Fruit fly (Drosophila melanogaster) whole organism, embryonic: ENCODE measurements around the gene CG43156.
A peak's percentile ranks its signal among the peaks of the same experiment; 100 is the strongest.

Source experiments
- Abd-B ChIP-seq: fragments of 200-800 bp; sonication (Bioruptor generic); optimal IDR thresholded peaks from 2 replicates; lab custom pipeline; 2018; ENCODE audit warnings: missing biosample characterization, mild to moderate bottlenecking, missing genetic modification characterization, moderate library complexity
- BtbVII ChIP-seq: fragments of 200-800 bp; sonication (Bioruptor generic); optimal IDR thresholded peaks from 3 replicates; lab custom pipeline; 2017; ENCODE audit warnings: missing biosample characterization, mild to moderate bottlenecking, missing genetic modification characterization
- CG12155 ChIP-seq: fragments of 200-800 bp; sonication (Bioruptor generic); optimal IDR thresholded peaks from 3 replicates; lab custom pipeline; 2016; ENCODE audit warnings: missing biosample characterization, missing genetic modification characterization
- CG12942 ChIP-seq: fragments of 200-800 bp; sonication (Bioruptor generic); optimal IDR thresholded peaks from 3 replicates; lab custom pipeline; 2016; ENCODE audit warnings: missing biosample characterization, missing genetic modification characterization
- CG13287 ChIP-seq: fragments of 200-800 bp; sonication (Bioruptor generic); IDR thresholded peaks from 2 replicates; pipeline ENCODE4 v1.3.6; 2022; ENCODE audit warnings: missing biosample characterization, missing genetic modification characterization; ENCODE audit not compliant: partially characterized antibody
- CG13296 ChIP-seq: fragments of 200-800 bp; sonication (Bioruptor generic); optimal IDR thresholded peaks from 3 replicates; lab custom pipeline; 2018; ENCODE audit warnings: missing biosample characterization, mild to moderate bottlenecking, missing genetic modification characterization
- CG13894 ChIP-seq: fragments of 200-800 bp; sonication (Bioruptor generic); optimal IDR thresholded peaks from 3 replicates; lab custom pipeline; 2018; ENCODE audit warnings: missing biosample characterization, mild to moderate bottlenecking, missing genetic modification characterization, moderate library complexity
- CG17359 ChIP-seq: fragments of 200-800 bp; sonication (Bioruptor generic); optimal IDR thresholded peaks from 3 replicates; lab custom pipeline; 2018; ENCODE audit warnings: missing biosample characterization, mild to moderate bottlenecking, missing genetic modification characterization, moderate library complexity
- CG17385 ChIP-seq: fragments of 200-800 bp; sonication (Bioruptor generic); optimal IDR thresholded peaks from 3 replicates; lab custom pipeline; 2018; ENCODE audit warnings: missing biosample characterization, mild to moderate bottlenecking, missing genetic modification characterization
- CG1792 ChIP-seq: fragments of 200-800 bp; sonication (Bioruptor generic); optimal IDR thresholded peaks from 2 replicates; lab custom pipeline; 2016; ENCODE audit warnings: missing biosample characterization, missing genetic modification characterization
- CG30403 ChIP-seq: fragments of 200-800 bp; sonication (Bioruptor generic); optimal IDR thresholded peaks from 3 replicates; lab custom pipeline; 2016; ENCODE audit warnings: missing biosample characterization, missing genetic modification characterization
- CG32767 ChIP-seq: fragments of 200-800 bp; sonication (Bioruptor generic); IDR thresholded peaks from 2 replicates; pipeline ENCODE4 v1.3.6; 2022; ENCODE audit warnings: missing biosample characterization, missing genetic modification characterization
- CG3281 ChIP-seq: fragments of 200-800 bp; sonication (Bioruptor generic); optimal IDR thresholded peaks from 3 replicates; lab custom pipeline; 2017; ENCODE audit warnings: missing biosample characterization, mild to moderate bottlenecking, missing genetic modification characterization
- CG3995 ChIP-seq: fragments of 200-800 bp; sonication (Bioruptor generic); optimal IDR thresholded peaks from 3 replicates; lab custom pipeline; 2016; ENCODE audit warnings: missing biosample characterization, missing genetic modification characterization
- CG4617 ChIP-seq: fragments of 200-800 bp; sonication (Bioruptor generic); optimal IDR thresholded peaks from 3 replicates; lab custom pipeline; 2016; ENCODE audit warnings: missing biosample characterization, missing genetic modification characterization, borderline replicate concordance
- CG4820 ChIP-seq: fragments of 200-800 bp; sonication (Bioruptor generic); optimal IDR thresholded peaks from 3 replicates; lab custom pipeline; 2016; ENCODE audit warnings: missing biosample characterization, missing genetic modification characterization
- CG6683 ChIP-seq: fragments of 200-800 bp; sonication (Bioruptor generic); optimal IDR thresholded peaks from 2 replicates; lab custom pipeline; 2017; ENCODE audit warnings: missing biosample characterization, mild to moderate bottlenecking, missing genetic modification characterization, missing genetic modification reagents
- CG6689 ChIP-seq: fragments of 200-800 bp; sonication (Bioruptor generic); IDR thresholded peaks from 2 replicates; pipeline ENCODE4 v1.3.6; 2022; ENCODE audit warnings: missing biosample characterization, missing genetic modification characterization
- CG7271 ChIP-seq: fragments of 200-800 bp; sonication (Bioruptor generic); optimal IDR thresholded peaks from 2 replicates; lab custom pipeline; 2018; ENCODE audit warnings: missing biosample characterization, mild to moderate bottlenecking, missing genetic modification characterization, moderate library complexity
- CG7839 ChIP-seq: fragments of 200-800 bp; sonication (Bioruptor generic); optimal IDR thresholded peaks from 3 replicates; lab custom pipeline; 2018; ENCODE audit warnings: missing biosample characterization, mild to moderate bottlenecking, missing genetic modification characterization, moderate library complexity
- CG9437 ChIP-seq: fragments of 200-800 bp; sonication (Bioruptor generic); optimal IDR thresholded peaks from 2 replicates; lab custom pipeline; 2018; ENCODE audit warnings: missing biosample characterization, mild to moderate bottlenecking, missing genetic modification characterization
- Chrac-16 ChIP-seq: fragments of 200-800 bp; sonication (Bioruptor generic); optimal IDR thresholded peaks from 3 replicates; lab custom pipeline; 2016; ENCODE audit warnings: missing biosample characterization, missing genetic modification characterization
- D19B ChIP-seq: fragments of 200-800 bp; sonication (Bioruptor generic); optimal IDR thresholded peaks from 2 replicates; lab custom pipeline; 2017; ENCODE audit warnings: missing biosample characterization, mild to moderate bottlenecking, missing genetic modification characterization
- Dbx ChIP-seq: fragments of 200-800 bp; sonication (Bioruptor generic); IDR thresholded peaks from 3 replicates; pipeline ENCODE4 v1.3.6; 2022; ENCODE audit warnings: missing biosample characterization, missing genetic modification characterization
- Deaf1 ChIP-seq: fragments of 200-800 bp; optimal IDR thresholded peaks from 3 replicates; lab custom pipeline; 2019; ENCODE audit warnings: missing biosample characterization, mild to moderate bottlenecking, missing genetic modification characterization, moderate library complexity
- HHEX ChIP-seq: fragments of 200-800 bp; sonication (Bioruptor generic); optimal IDR thresholded peaks from 3 replicates; lab custom pipeline; 2017; ENCODE audit warnings: missing biosample characterization, mild to moderate bottlenecking, missing genetic modification characterization, missing genetic modification reagents
- Kr ChIP-seq: fragments of 200-800 bp; sonication (Bioruptor generic); optimal IDR thresholded peaks from 2 replicates; lab custom pipeline; 2017; ENCODE audit warnings: missing biosample characterization, mild to moderate bottlenecking, missing genetic modification characterization
- Med ChIP-seq: fragments of 200-800 bp; sonication (Bioruptor generic); peaks from one replicate; lab custom pipeline; 2016; ENCODE audit warnings: missing biosample characterization, missing genetic modification characterization, mild to moderate bottlenecking, inconsistent platforms, moderate library complexity
- Nf-YC ChIP-seq: fragments of 200-800 bp; optimal IDR thresholded peaks from 3 replicates; lab custom pipeline; 2019; ENCODE audit warnings: missing biosample characterization, mild to moderate bottlenecking, missing genetic modification characterization, moderate library complexity
- NfI ChIP-seq: fragments of 200-800 bp; sonication (Bioruptor generic); optimal IDR thresholded peaks from 3 replicates; lab custom pipeline; 2018; ENCODE audit warnings: missing biosample characterization, mild to moderate bottlenecking, missing genetic modification characterization, moderate library complexity
- PHDP ChIP-seq: fragments of 200-800 bp; sonication (Bioruptor generic); optimal IDR thresholded peaks from 3 replicates; lab custom pipeline; 2018; ENCODE audit warnings: missing biosample characterization, mild to moderate bottlenecking, missing genetic modification characterization, moderate library complexity
- Sry-δ ChIP-seq: fragments of 200-800 bp; sonication (Bioruptor generic); optimal IDR thresholded peaks from 2 replicates; lab custom pipeline; 2016; ENCODE audit warnings: missing biosample characterization, missing genetic modification characterization
- Ssrp ChIP-seq: fragments of 200-800 bp; sonication (Bioruptor generic); optimal IDR thresholded peaks from 2 replicates; lab custom pipeline; 2018; ENCODE audit warnings: missing biosample characterization, mild to moderate bottlenecking, missing genetic modification characterization, moderate library complexity
- az2 ChIP-seq: fragments of 200-800 bp; sonication (Bioruptor generic); optimal IDR thresholded peaks from 3 replicates; lab custom pipeline; 2016; ENCODE audit warnings: missing biosample characterization, missing genetic modification characterization
- bcd ChIP-seq: fragments of 200-800 bp; sonication (Bioruptor generic); optimal IDR thresholded peaks from 2 replicates; lab custom pipeline; 2017; ENCODE audit warnings: missing biosample characterization, mild to moderate bottlenecking, missing genetic modification characterization
- cas ChIP-seq: fragments of 200-800 bp; sonication (Bioruptor generic); IDR thresholded peaks from 2 replicates; pipeline ENCODE4 v1.3.6; 2022; ENCODE audit warnings: missing biosample characterization, missing genetic modification characterization
- caup ChIP-seq: fragments of 200-800 bp; sonication (Bioruptor generic); optimal IDR thresholded peaks from 3 replicates; lab custom pipeline; 2017; ENCODE audit warnings: missing biosample characterization, mild to moderate bottlenecking, missing genetic modification characterization, moderate library complexity; ENCODE audit not compliant: severe bottlenecking
- da ChIP-seq: fragments of 200-800 bp; sonication (Bioruptor generic); optimal IDR thresholded peaks from 2 replicates; lab custom pipeline; 2016; ENCODE audit warnings: missing biosample characterization, missing genetic modification characterization
- dysf ChIP-seq: fragments of 200-800 bp; sonication (Bioruptor generic); IDR thresholded peaks from 3 replicates; pipeline ENCODE4 v1.3.6; 2022; ENCODE audit warnings: missing biosample characterization, missing genetic modification characterization
- fd3F ChIP-seq: fragments of 200-800 bp; sonication (Bioruptor generic); optimal IDR thresholded peaks from 2 replicates; lab custom pipeline; 2018; ENCODE audit warnings: missing biosample characterization, mild to moderate bottlenecking, missing genetic modification characterization, moderate library complexity
- gem ChIP-seq: fragments of 200-800 bp; sonication (Bioruptor generic); optimal IDR thresholded peaks from 2 replicates; lab custom pipeline; 2019; ENCODE audit warnings: missing biosample characterization, mild to moderate bottlenecking, missing genetic modification characterization, moderate library complexity
- hth ChIP-seq: fragments of >200 bp; optimal IDR thresholded peaks from 2 replicates; lab custom pipeline; 2017; ENCODE audit warnings: inconsistent platforms
- jigr1 ChIP-seq: fragments of 200-800 bp; sonication (Bioruptor generic); IDR thresholded peaks from 3 replicates; pipeline ENCODE4 v1.3.6; 2022; ENCODE audit warnings: missing biosample characterization, missing genetic modification characterization
- lab ChIP-seq: fragments of 200-800 bp; sonication (Bioruptor generic); optimal IDR thresholded peaks from 3 replicates; lab custom pipeline; 2017; ENCODE audit warnings: missing biosample characterization, missing genetic modification characterization, mild to moderate bottlenecking, moderate library complexity, missing genetic modification reagents
- odd ChIP-seq: fragments of 200-800 bp; sonication (Bioruptor generic); optimal IDR thresholded peaks from 2 replicates; lab custom pipeline; 2017; ENCODE audit warnings: missing biosample characterization, mild to moderate bottlenecking, missing genetic modification characterization
- otp ChIP-seq: fragments of 200-800 bp; sonication (Bioruptor generic); IDR thresholded peaks from 3 replicates; pipeline ENCODE4, ENCODE4 v1.3.6; 2022; ENCODE audit warnings: missing biosample characterization, missing genetic modification characterization
- ranshi ChIP-seq: fragments of 200-800 bp; sonication (Bioruptor generic); IDR thresholded peaks from 2 replicates; pipeline ENCODE4 v1.3.6; 2022; ENCODE audit warnings: missing biosample characterization, missing genetic modification characterization
- row ChIP-seq: fragments of 200-800 bp; sonication (Bioruptor generic); IDR thresholded peaks from 3 replicates; pipeline ENCODE4 v1.3.6; 2022; ENCODE audit warnings: missing biosample characterization, missing genetic modification characterization
- sens-2 ChIP-seq: fragments of 200-800 bp; sonication (Bioruptor generic); IDR thresholded peaks from 2 replicates; pipeline ENCODE4 v1.3.6; 2022; ENCODE audit warnings: missing biosample characterization, missing genetic modification characterization
- sr ChIP-seq: fragments of 200-800 bp; sonication (Bioruptor generic); IDR thresholded peaks from 3 replicates; pipeline ENCODE4 v1.3.6; 2022; ENCODE audit warnings: missing biosample characterization, missing genetic modification characterization
- unpg ChIP-seq: fragments of 200-800 bp; sonication (Bioruptor generic); optimal IDR thresholded peaks from 3 replicates; lab custom pipeline; 2018; ENCODE audit warnings: missing biosample characterization, mild to moderate bottlenecking, missing genetic modification characterization, moderate library complexity

The CG43156 gene

dm6 chrX:11885356-11885755 is 21.3 kb downstream of the CG43156 start (continued):
- TF ChIP-seq caup (peak; percentile 31), HHEX (peak; percentile 48), CG9437 (peak; percentile 16), PHDP (tag; lab: Kevin White, UChicago) (peak; percentile 64), CG13296 (GFP tag; lab: Kevin White, UChicago) (peak; percentile 69), cas (GFP tag; lab: Robert Waterston, UW) (no peak), odd (GFP tag; lab: Kevin White, UChicago) (peak; percentile 30), CG4617 (GFP tag; lab: Kevin White, UChicago) (no peak), CG6683 (GFP tag; lab: Kevin White, UChicago) (peak; percentile 5), CG1792 (GFP tag; lab: Kevin White, UChicago) (no peak), CG32767 (GFP tag; lab: Robert Waterston, UW) (no peak), CG3281 (GFP tag; lab: Kevin White, UChicago) (peak; percentile 68), dysf (GFP tag; lab: Robert Waterston, UW) (peak; percentile 60; the same call in 2 of the 3 replicates), Nf-YC (tag; lab: Kevin White, UChicago) (peak; percentile 35), Chrac-16 (GFP tag; lab: Kevin White, UChicago) (peak; percentile 15), CG30403 (GFP tag; lab: Kevin White, UChicago) (peak; percentile 38), CG17385 (GFP tag; lab: Kevin White, UChicago) (peak; percentile 51), CG17359 (tag; lab: Kevin White, UChicago) (peak; percentile 37), Med (GFP tag; lab: Kevin White, UChicago) (peak; percentile 73), lab (peak; percentile 61), az2 (peak; percentile 20), otp (GFP tag; lab: Robert Waterston, UW) (no peak), CG13894 (tag; lab: Kevin White, UChicago) (peak; percentile 7), CG13287 (GFP tag; lab: Robert Waterston, UW) (no peak), CG7839 (peak; percentile 20), CG3995 (GFP tag; lab: Kevin White, UChicago) (no peak), gem (tag; lab: Kevin White, UChicago) (peak; percentile 71), Dbx (peak; percentile 44; the same call in 1 of the 3 replicates), da (GFP tag; lab: Kevin White, UChicago) (no peak), sr (no peak), bcd (GFP tag; lab: Kevin White, UChicago) (peak; percentile 48), ranshi (GFP tag; lab: Robert Waterston, UW) (peak; percentile 41; the same call in 1 of the 2 replicates), NfI (GFP tag; lab: Kevin White, UChicago) (peak; percentile 41), Sry-δ (no peak), Deaf1 (tag; lab: Kevin White, UChicago) (peak; percentile 39), Ssrp (tag; lab: Kevin White, UChicago) (peak; percentile 3), Kr (GFP tag; lab: Kevin White, UChicago) (no peak), jigr1 (GFP tag; lab: Robert Waterston, UW) (no peak), fd3F (GFP tag; lab: Kevin White, UChicago) (peak; percentile 48), CG12942 (GFP tag; lab: Kevin White, UChicago) (no peak), unpg (peak; percentile 49), CG4820 (no peak), CG7271 (tag; lab: Kevin White, UChicago) (no peak), BtbVII (peak; percentile 62), CG12155 (GFP tag; lab: Kevin White, UChicago) (no peak), Abd-B (peak; percentile 43), D19B (GFP tag; lab: Kevin White, UChicago) (peak; percentile 27), hth (lab: Kevin White, UChicago) (no peak), CG6689 (peak; percentile 33; the same call in 1 of the 2 replicates), row (GFP tag; lab: Robert Waterston, UW) (peak; percentile 79), sens-2 (GFP tag; lab: Robert Waterston, UW) (no peak)
